Worm (Caenorhabditis elegans) whole organism, mixed stage, embryonic: Measurements from ENCODE around the gene srx-46.

ENCODE experiments used
- M03D4.4 ChIP-seq: sonication (generic microtip); optimal IDR thresholded peaks from 2 replicates; lab custom pipeline; 2017; ENCODE audit warnings: mild to moderate bottlenecking, missing genetic modification characterization, missing compliant biosample characterization
- bed-3 ChIP-seq: fragments of 200-800 bp; sonication (Bioruptor generic); optimal IDR thresholded peaks from 3 replicates; lab custom pipeline; 2018; ENCODE audit warnings: mild to moderate bottlenecking, missing genetic modification characterization, moderate library complexity, missing compliant biosample characterization
- blmp-1 ChIP-seq: fragments of 150-350 bp; optimal IDR thresholded peaks from 2 replicates; lab custom pipeline; 2014; ENCODE audit warnings: missing biosample characterization, missing genetic modification characterization
- ceh-39 ChIP-seq: fragments of 150-350 bp; optimal IDR thresholded peaks from 2 replicates; lab custom pipeline; 2014; ENCODE audit warnings: missing biosample characterization, missing genetic modification characterization
- ceh-43 ChIP-seq: fragments of 200-800 bp; sonication (Bioruptor generic); optimal IDR thresholded peaks from 2 replicates; lab custom pipeline; 2018; ENCODE audit warnings: mild to moderate bottlenecking, missing genetic modification characterization, moderate library complexity, missing compliant biosample characterization
- ces-1 ChIP-seq: fragments of 150-350 bp; optimal IDR thresholded peaks from 2 replicates; lab custom pipeline; 2014; ENCODE audit warnings: missing biosample characterization, missing genetic modification reagents, missing genetic modification characterization
- cnd-1 ChIP-seq: fragments of 200-800 bp; sonication (Bioruptor generic); optimal IDR thresholded peaks from 2 replicates; lab custom pipeline; 2018; ENCODE audit warnings: mild to moderate bottlenecking, missing genetic modification characterization, missing compliant biosample characterization
- drap-1 ChIP-seq: fragments of 200-800 bp; sonication (Bioruptor generic); optimal IDR thresholded peaks from 3 replicates; lab custom pipeline; 2018; ENCODE audit warnings: mild to moderate bottlenecking, missing genetic modification characterization, missing compliant biosample characterization
- elt-1 ChIP-seq: sonication (generic microtip); optimal IDR thresholded peaks from 2 replicates; lab custom pipeline; 2017; ENCODE audit warnings: missing genetic modification characterization, mild to moderate bottlenecking, missing compliant biosample characterization, antibody characterized with exemption, moderate library complexity, borderline replicate concordance; ENCODE audit not compliant: insufficient read depth
- elt-3 ChIP-seq: fragments of 150-350 bp; optimal IDR thresholded peaks from 2 replicates; lab custom pipeline; 2014; ENCODE audit warnings: missing biosample characterization, missing genetic modification characterization
- flh-1 ChIP-seq: fragments of 200-800 bp; sonication (Bioruptor generic); optimal IDR thresholded peaks from 2 replicates; lab custom pipeline; 2018; ENCODE audit warnings: mild to moderate bottlenecking, missing genetic modification characterization, moderate library complexity, missing compliant biosample characterization
- ham-2 ChIP-seq: fragments of 200-800 bp; sonication (Bioruptor generic); optimal IDR thresholded peaks from 2 replicates; lab custom pipeline; 2018; ENCODE audit warnings: mild to moderate bottlenecking, missing genetic modification characterization, missing compliant biosample characterization
- hlh-1 ChIP-seq: fragments of 150-350 bp; optimal IDR thresholded peaks from 2 replicates; lab custom pipeline; 2014; ENCODE audit warnings: missing biosample characterization, missing genetic modification reagents, missing genetic modification characterization
- lin-13 ChIP-seq: fragments of 150-350 bp; optimal IDR thresholded peaks from 2 replicates; lab custom pipeline; 2014; ENCODE audit warnings: missing biosample characterization, missing genetic modification characterization
- lin-32 ChIP-seq: fragments of 200-800 bp; sonication (Bioruptor generic); optimal IDR thresholded peaks from 2 replicates; lab custom pipeline; 2018; ENCODE audit warnings: mild to moderate bottlenecking, missing genetic modification characterization, missing compliant biosample characterization
- lsy-2 ChIP-seq: fragments of 150-350 bp; optimal IDR thresholded peaks from 2 replicates; lab custom pipeline; 2014; ENCODE audit warnings: missing biosample characterization, missing genetic modification characterization
- mab-5 ChIP-seq: fragments of 150-350 bp; optimal IDR thresholded peaks from 2 replicates; lab custom pipeline; 2014; ENCODE audit warnings: missing biosample characterization, missing genetic modification characterization
- mep-1 ChIP-seq: fragments of 150-350 bp; optimal IDR thresholded peaks from 2 replicates; lab custom pipeline; 2017; ENCODE audit warnings: missing biosample characterization, missing genetic modification reagents, missing genetic modification characterization, inconsistent platforms
- mls-2 ChIP-seq: sonication (generic microtip); optimal IDR thresholded peaks from 2 replicates; lab custom pipeline; 2016; ENCODE audit warnings: mild to moderate bottlenecking, missing genetic modification characterization, moderate library complexity, missing compliant biosample characterization
- nhr-12 ChIP-seq: fragments of 150-350 bp; optimal IDR thresholded peaks from 2 replicates; lab custom pipeline; 2014; ENCODE audit warnings: missing biosample characterization, missing genetic modification characterization
- nhr-2 ChIP-seq: fragments of 150-350 bp; optimal IDR thresholded peaks from 2 replicates; lab custom pipeline; 2014; ENCODE audit warnings: missing biosample characterization, missing genetic modification characterization
- nhr-237 ChIP-seq: fragments of 150-350 bp; optimal IDR thresholded peaks from 2 replicates; lab custom pipeline; 2014; ENCODE audit warnings: missing biosample characterization, missing genetic modification characterization
- nhr-28 ChIP-seq: fragments of 150-350 bp; optimal IDR thresholded peaks from 2 replicates; lab custom pipeline; 2014; ENCODE audit warnings: missing biosample characterization, missing genetic modification characterization
- nhr-76 ChIP-seq: sonication (generic microtip); optimal IDR thresholded peaks from 2 replicates; lab custom pipeline; 2017; ENCODE audit warnings: missing biosample characterization, missing genetic modification characterization
- sem-2 ChIP-seq: fragments of 200-800 bp; sonication (Bioruptor generic); optimal IDR thresholded peaks from 2 replicates; lab custom pipeline; 2018; ENCODE audit warnings: mild to moderate bottlenecking, missing genetic modification characterization, missing compliant biosample characterization
- sptf-1 ChIP-seq: sonication (generic microtip); optimal IDR thresholded peaks from 2 replicates; lab custom pipeline; 2017; ENCODE audit warnings: mild to moderate bottlenecking, missing genetic modification characterization, moderate library complexity, missing compliant biosample characterization
- tbx-8 ChIP-seq: fragments of 200-800 bp; sonication (Bioruptor generic); optimal IDR thresholded peaks from 2 replicates; lab custom pipeline; 2018; ENCODE audit warnings: mild to moderate bottlenecking, missing genetic modification characterization, moderate library complexity, missing compliant biosample characterization
- unc-120 ChIP-seq: sonication (generic microtip); optimal IDR thresholded peaks from 2 replicates; lab custom pipeline; 2017; ENCODE audit warnings: missing genetic modification characterization, missing compliant biosample characterization; ENCODE audit not compliant: poor library complexity, severe bottlenecking
- unc-39 ChIP-seq: fragments of 150-350 bp; optimal IDR thresholded peaks from 2 replicates; lab custom pipeline; 2014; ENCODE audit warnings: missing biosample characterization, missing genetic modification characterization
- unc-62 ChIP-seq: fragments of 150-350 bp; optimal IDR thresholded peaks from 2 replicates; lab custom pipeline; 2014; ENCODE audit warnings: missing biosample characterization, missing genetic modification reagents, missing genetic modification characterization
- zip-8 ChIP-seq: fragments of 150-350 bp; optimal IDR thresholded peaks from 2 replicates; lab custom pipeline; 2014; ENCODE audit warnings: missing biosample characterization, missing genetic modification characterization
- ztf-11 ChIP-seq: fragments of 150-350 bp; optimal IDR thresholded peaks from 2 replicates; lab custom pipeline; 2014; ENCODE audit warnings: missing biosample characterization, missing genetic modification characterization

srx-46 gene

DNA sequence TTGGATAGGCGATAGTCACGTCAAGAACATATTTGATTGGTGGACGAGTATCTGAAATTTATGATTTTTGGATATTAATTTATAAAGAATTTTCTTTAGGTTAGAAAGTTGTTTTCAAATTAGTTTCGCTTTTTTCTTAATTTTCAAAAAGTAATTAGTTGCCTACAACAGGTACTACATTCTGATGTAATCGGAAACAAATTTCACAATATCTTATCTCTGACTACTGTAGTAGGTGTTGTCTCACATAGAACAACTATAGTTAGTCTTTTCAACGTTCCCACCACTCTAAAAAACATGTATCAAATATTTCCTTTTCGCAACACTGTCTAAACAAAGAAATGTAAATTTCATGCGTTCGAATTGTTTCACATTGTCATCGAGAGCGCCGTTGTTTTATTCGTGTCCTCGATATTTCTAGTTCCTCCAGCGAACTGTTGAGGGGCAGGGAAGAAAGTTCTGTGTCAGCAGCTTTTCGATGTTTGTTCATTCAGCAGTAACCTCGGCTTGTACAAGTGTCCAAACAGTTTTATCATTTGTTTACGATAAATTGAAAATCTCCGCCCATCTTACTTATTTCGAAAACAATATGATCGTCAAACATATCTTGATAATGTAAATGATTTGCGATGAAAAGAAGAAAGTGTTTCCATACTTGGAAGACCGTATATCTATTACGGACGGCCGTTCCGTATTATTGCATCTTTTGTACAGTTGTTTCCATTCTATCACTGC lies 23.6 kb upstream of the srx-46 start:
- TF ChIP-seq tbx-8: no peak
- TF ChIP-seq elt-3 (tag; lab: Kevin White, UChicago): no peak
- no peak for TF ChIP-seq elt-1 (tag; lab: Kevin White, UChicago)
- TF ChIP-seq sem-2 (GFP tag; lab: Kevin White, UChicago): no peak
- TF ChIP-seq unc-62 (GFP tag; lab: Kevin White, UChicago): no peak
- TF ChIP-seq nhr-237: no peak
- no peak for TF ChIP-seq ztf-11
- no peak for TF ChIP-seq cnd-1
- TF ChIP-seq unc-120 (tag; lab: Kevin White, UChicago): no peak
- no peak for TF ChIP-seq ham-2 (GFP tag; lab: Kevin White, UChicago)
- TF ChIP-seq, all 35 proteins: peak for 0

ce11 chrV:9332611-9333315 lies 20.3 kb upstream of the srx-46 start:
- TF ChIP-seq bed-3 (GFP tag; lab: Kevin White, UChicago) (no peak), unc-62 (GFP tag; lab: Kevin White, UChicago) (no peak), nhr-28 (tag; lab: Kevin White, UChicago) (no peak), ztf-11 (no peak), nhr-76 (no peak), lin-13 (tag; lab: Kevin White, UChicago) (no peak), nhr-12 (tag; lab: Kevin White, UChicago) (no peak), ceh-39 (tag; lab: Kevin White, UChicago) (no peak), unc-39 (no peak), lsy-2 (tag; lab: Kevin White, UChicago) (no peak), lin-32 (GFP tag; lab: Kevin White, UChicago) (no peak), drap-1 (GFP tag; lab: Kevin White, UChicago) (no peak), nhr-2 (tag; lab: Kevin White, UChicago) (no peak)

DNA sequence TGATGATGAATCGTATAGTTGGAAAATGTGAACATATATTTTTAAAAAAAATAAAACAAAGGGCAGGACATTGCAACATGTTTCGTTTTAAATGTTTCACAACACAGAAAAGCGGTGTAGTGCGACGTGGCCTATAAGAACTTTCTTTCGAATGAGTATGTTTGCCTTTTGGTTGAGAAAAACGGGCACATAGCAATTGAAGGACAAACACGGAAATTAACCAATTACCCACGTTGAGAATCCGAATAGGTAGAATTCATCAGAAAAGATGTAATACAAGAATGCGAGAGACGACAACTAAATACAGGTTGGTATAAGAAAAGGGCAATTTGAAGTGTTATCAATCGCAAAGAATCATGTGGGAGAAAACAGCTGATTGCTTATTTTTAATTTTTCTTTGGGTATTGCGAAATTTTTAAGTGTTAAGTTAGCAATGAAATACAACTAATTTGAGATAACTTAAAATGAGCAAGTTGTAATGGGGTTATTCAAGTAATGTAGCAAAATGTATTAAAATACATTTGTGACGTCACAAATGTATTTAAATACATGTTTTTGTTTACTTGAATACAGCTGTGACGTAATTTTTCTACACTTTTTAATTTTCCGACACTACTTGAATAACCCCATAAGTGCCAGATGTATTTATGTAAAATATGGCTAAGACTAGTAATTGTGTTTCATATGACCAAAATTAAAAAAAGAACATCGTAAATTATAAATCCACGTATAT lies 19.6 kb upstream of the srx-46 start, which contains the start of gene acl-14:
TSS of gene acl-14 (minus strand) at position 316 of the 733 bp plus-strand sequence.
- TF ChIP-seq zip-8 (tag; lab: Kevin White, UChicago) (peak; percentile 97), sptf-1 (no peak)

DNA sequence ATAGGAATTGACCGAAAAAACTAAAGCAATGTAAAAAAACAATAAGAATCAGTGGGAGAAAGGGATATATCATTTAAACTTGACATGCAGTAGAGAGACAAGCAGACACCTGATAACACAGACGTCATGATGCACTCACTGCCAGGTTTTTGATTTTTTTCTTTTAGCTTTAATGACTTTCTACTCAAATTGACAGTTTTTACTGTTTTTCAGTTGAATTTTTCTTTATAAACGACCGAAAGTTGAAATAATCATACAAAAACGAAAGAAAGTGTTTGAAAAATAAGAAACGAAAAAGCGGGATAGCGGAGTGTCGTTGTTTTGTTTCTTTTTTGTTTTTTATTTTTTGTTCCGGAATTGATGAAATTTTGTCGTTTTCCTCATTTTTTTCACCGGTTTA lies 18.8 kb upstream of the srx-46 start, which contains the start of gene ucp-4:
TSS of gene ucp-4 (plus strand) at position 83 of the 400 bp plus-strand sequence.
- TF ChIP-seq cnd-1 (no peak), elt-3 (tag; lab: Kevin White, UChicago) (no peak), ces-1 (GFP tag; lab: Kevin White, UChicago) (no peak), ham-2 (GFP tag; lab: Kevin White, UChicago) (no peak), lin-32 (GFP tag; lab: Kevin White, UChicago) (no peak), ceh-43 (GFP tag; lab: Kevin White, UChicago) (no peak), mls-2 (tag; lab: Kevin White, UChicago) (no peak), nhr-237 (no peak), sptf-1 (no peak), flh-1 (no peak), blmp-1 (tag; lab: Kevin White, UChicago) (no peak), zip-8 (tag; lab: Kevin White, UChicago) (no peak), unc-62 (GFP tag; lab: Kevin White, UChicago) (no peak), ceh-39 (tag; lab: Kevin White, UChicago) (no peak)

- TF ChIP-seq unc-120 (tag; lab: Kevin White, UChicago): no peak
- TF ChIP-seq sptf-1: no peak
- TF ChIP-seq mep-1 (tag; lab: Kevin White, UChicago): no peak
- TF ChIP-seq nhr-2 (tag; lab: Kevin White, UChicago): no peak
- no peak for TF ChIP-seq nhr-12 (tag; lab: Kevin White, UChicago)
- TF ChIP-seq lin-13 (tag; lab: Kevin White, UChicago): no peak
- no peak for TF ChIP-seq lin-32 (GFP tag; lab: Kevin White, UChicago)
- TF ChIP-seq sem-2 (GFP tag; lab: Kevin White, UChicago): no peak
- TF ChIP-seq elt-1 (tag; lab: Kevin White, UChicago): no peak
- no peak for TF ChIP-seq elt-3 (tag; lab: Kevin White, UChicago)
- TF ChIP-seq lsy-2 (tag; lab: Kevin White, UChicago): no peak
- no peak for TF ChIP-seq nhr-28 (tag; lab: Kevin White, UChicago)
- TF ChIP-seq blmp-1 (tag; lab: Kevin White, UChicago): no peak
- no peak for TF ChIP-seq ztf-11
- TF ChIP-seq M03D4.4 (tag; lab: Kevin White, UChicago): no peak
- no peak for TF ChIP-seq mab-5 (tag; lab: Kevin White, UChicago)
- no peak for TF ChIP-seq ceh-39 (tag; lab: Kevin White, UChicago)
- no peak for TF ChIP-seq ceh-43 (GFP tag; lab: Kevin White, UChicago)
- TF ChIP-seq hlh-1 (tag; lab: Kevin White, UChicago): no peak
- no peak for TF ChIP-seq mls-2 (tag; lab: Kevin White, UChicago)
These were observed 16.6 kb upstream of the srx-46 start, which contains the start of gene coq-6 for ce11 chrV:9336462-9336861. Gene coq-6, plus strand, starts transcription at chrV:9336762.
